Worm (Caenorhabditis elegans): ENCODE measurements around the gene Y49F6B.13.

DNA sequence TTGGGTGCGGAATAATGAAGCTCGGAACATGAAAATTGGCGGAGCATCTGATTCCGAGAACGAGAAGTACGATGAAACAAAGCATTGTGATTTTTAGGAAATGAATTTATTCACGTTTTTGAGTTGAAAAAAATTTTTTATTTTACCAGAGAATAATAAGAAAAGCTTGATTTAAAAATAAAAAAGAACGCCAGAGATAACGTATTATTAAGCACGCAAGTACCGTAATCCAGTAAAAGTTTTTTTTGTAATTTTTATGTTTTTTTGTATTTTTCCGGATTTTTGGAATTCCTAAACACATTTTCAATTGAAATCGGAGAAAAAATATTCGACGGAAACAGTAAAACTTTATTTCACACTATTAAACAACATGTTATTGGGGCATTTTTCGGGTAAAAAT lies 28.3 kb downstream of the Y49F6B.13 start, which contains the start of gene C16C8.22:
- TF ChIP-seq ceh-82 (tag; optimal IDR thresholded peaks at IDR 0.05) (no peak), egl-27 (tag; optimal IDR thresholded peaks at IDR 0.05) (no peak), zag-1 (tag; optimal IDR thresholded peaks at IDR 0.05) (no peak), nhr-23 (tag; optimal IDR thresholded peaks at IDR 0.05) (no peak)

Measured in whole organism, L2 larva.